Fruit fly (Drosophila melanogaster) whole organism, embryonic: ENCODE measurements around the gene Grasp65.
A peak's percentile ranks its signal among the peaks of the same experiment; 100 is the strongest.

Source experiments
- ATbp ChIP-seq: fragments of 200-800 bp; sonication (Bioruptor generic); optimal IDR thresholded peaks from 2 replicates; lab custom pipeline; 2017; ENCODE audit warnings: missing biosample characterization, mild to moderate bottlenecking, missing genetic modification characterization, missing genetic modification reagents
- Aef1 ChIP-seq: fragments of 200-800 bp; sonication (Bioruptor generic); IDR thresholded peaks from 3 replicates; pipeline ENCODE4 v1.3.6; 2022; ENCODE audit warnings: missing biosample characterization, missing genetic modification characterization
- Bdp1 ChIP-seq: fragments of 200-800 bp; sonication (Bioruptor generic); optimal IDR thresholded peaks from 3 replicates; lab custom pipeline; 2016; ENCODE audit warnings: missing biosample characterization, missing genetic modification characterization
- CG10274 ChIP-seq: fragments of 200-800 bp; sonication (Bioruptor generic); optimal IDR thresholded peaks from 3 replicates; lab custom pipeline; 2017; ENCODE audit warnings: missing biosample characterization, mild to moderate bottlenecking, missing genetic modification characterization
- CG10462 ChIP-seq: fragments of 200-800 bp; sonication (Bioruptor generic); optimal IDR thresholded peaks from 2 replicates; lab custom pipeline; 2016; ENCODE audit warnings: missing biosample characterization, missing genetic modification characterization
- CG10565 ChIP-seq: fragments of 200-800 bp; sonication (Bioruptor generic); optimal IDR thresholded peaks from 3 replicates; lab custom pipeline; 2016; ENCODE audit warnings: missing biosample characterization, mild to moderate bottlenecking, missing genetic modification characterization
- CG11247 ChIP-seq: fragments of 200-800 bp; sonication (Bioruptor generic); IDR thresholded peaks from 2 replicates; pipeline ENCODE4 v1.3.6; 2022; ENCODE audit warnings: missing biosample characterization, missing genetic modification characterization
- CG12744 ChIP-seq: fragments of 200-800 bp; sonication (Bioruptor generic); optimal IDR thresholded peaks from 2 replicates; lab custom pipeline; 2016; ENCODE audit warnings: missing biosample characterization, missing genetic modification characterization
- CG13287 ChIP-seq: fragments of 200-800 bp; sonication (Bioruptor generic); IDR thresholded peaks from 2 replicates; pipeline ENCODE4 v1.3.6; 2022; ENCODE audit warnings: missing biosample characterization, missing genetic modification characterization; ENCODE audit not compliant: partially characterized antibody
- CG13424 ChIP-seq: fragments of 200-800 bp; sonication (Bioruptor generic); optimal IDR thresholded peaks from 2 replicates; lab custom pipeline; 2019; ENCODE audit warnings: missing biosample characterization, mild to moderate bottlenecking, missing genetic modification characterization, moderate library complexity
- CG14014 ChIP-seq: fragments of 200-800 bp; sonication (Bioruptor generic); IDR thresholded peaks from 2 replicates; pipeline ENCODE4 v1.3.6; 2022; ENCODE audit warnings: missing biosample characterization, missing genetic modification characterization
- CG15073 ChIP-seq: fragments of 200-800 bp; sonication (Bioruptor generic); optimal IDR thresholded peaks from 2 replicates; lab custom pipeline; 2016; ENCODE audit warnings: missing biosample characterization, missing genetic modification characterization
- CG18011 ChIP-seq: fragments of 200-800 bp; sonication (Bioruptor generic); optimal IDR thresholded peaks from 2 replicates; lab custom pipeline; 2017; ENCODE audit warnings: missing biosample characterization, missing genetic modification characterization, mild to moderate bottlenecking, moderate library complexity, missing genotype
- CG30403 ChIP-seq: fragments of 200-800 bp; sonication (Bioruptor generic); optimal IDR thresholded peaks from 3 replicates; lab custom pipeline; 2016; ENCODE audit warnings: missing biosample characterization, missing genetic modification characterization
- CG31441 ChIP-seq: fragments of 200-800 bp; sonication (Bioruptor generic); IDR thresholded peaks from 2 replicates; pipeline ENCODE4 v1.3.6; 2022; ENCODE audit warnings: missing biosample characterization, missing genetic modification characterization
- CG33213 ChIP-seq: fragments of 200-800 bp; sonication (Bioruptor generic); optimal IDR thresholded peaks from 3 replicates; lab custom pipeline; 2016; ENCODE audit warnings: missing biosample characterization, missing genetic modification characterization
- CG4730 ChIP-seq: fragments of 200-800 bp; sonication (Bioruptor generic); IDR thresholded peaks from 2 replicates; pipeline ENCODE4 v1.3.6; 2022; ENCODE audit warnings: missing biosample characterization, missing genetic modification characterization
- CG6175 ChIP-seq: fragments of 200-800 bp; sonication (Bioruptor generic); IDR thresholded peaks from 3 replicates; pipeline ENCODE4 v1.3.6; 2022; ENCODE audit warnings: missing biosample characterization, missing genetic modification characterization
- CG6254 ChIP-seq: fragments of 200-800 bp; sonication (Bioruptor generic); optimal IDR thresholded peaks from 3 replicates; lab custom pipeline; 2017; ENCODE audit warnings: mild to moderate bottlenecking, missing biosample characterization, missing genetic modification reagents, missing genetic modification characterization
- CG6689 ChIP-seq: fragments of 200-800 bp; sonication (Bioruptor generic); IDR thresholded peaks from 2 replicates; pipeline ENCODE4 v1.3.6; 2022; ENCODE audit warnings: missing biosample characterization, missing genetic modification characterization
- CG7357 ChIP-seq: fragments of 200-800 bp; sonication (Bioruptor generic); IDR thresholded peaks from 3 replicates; pipeline ENCODE4 v1.3.6; 2022; ENCODE audit warnings: missing biosample characterization, missing genetic modification characterization
- CG8290 ChIP-seq, 3 experiments: fragments of 200-800 bp; sonication (Bioruptor generic); optimal IDR thresholded peaks; 2 replicates each; lab custom pipeline; 2016 to 2019; ENCODE audit warnings: missing biosample characterization in 3 of 3, missing genetic modification characterization in 3 of 3, mild to moderate bottlenecking in 2 of 3, moderate library complexity in 1 of 3
- CG9727 ChIP-seq: fragments of 200-800 bp; sonication (Bioruptor generic); optimal IDR thresholded peaks from 3 replicates; lab custom pipeline; 2017; ENCODE audit warnings: missing biosample characterization, mild to moderate bottlenecking, missing genetic modification characterization
- CG9797 ChIP-seq: fragments of 200-800 bp; sonication (Bioruptor generic); optimal IDR thresholded peaks from 3 replicates; lab custom pipeline; 2018; ENCODE audit warnings: missing biosample characterization, mild to moderate bottlenecking, missing genetic modification characterization
- CTCF ChIP-seq: fragments of 200-800 bp; sonication (Bioruptor generic); optimal IDR thresholded peaks from 2 replicates; lab custom pipeline; 2017; ENCODE audit warnings: missing biosample characterization, mild to moderate bottlenecking, missing genetic modification characterization, moderate library complexity
- Doc3 ChIP-seq: fragments of 200-800 bp; sonication (Bioruptor generic); IDR thresholded peaks from 3 replicates; pipeline ENCODE4 v1.3.6; 2022; ENCODE audit warnings: missing biosample characterization, missing genetic modification characterization; ENCODE audit not compliant: partially characterized antibody
- Drgx ChIP-seq: fragments of 200-800 bp; sonication (Bioruptor generic); IDR thresholded peaks from 2 replicates; pipeline ENCODE4 v1.3.6; 2022; ENCODE audit warnings: missing biosample characterization, missing genetic modification characterization
- E2f2 ChIP-seq: fragments of 200-800 bp; sonication (Bioruptor generic); IDR thresholded peaks from 2 replicates; pipeline ENCODE4 v1.3.6; 2022; ENCODE audit warnings: missing biosample characterization, missing genetic modification characterization
- Gsc ChIP-seq: fragments of 200-800 bp; sonication (Bioruptor generic); IDR thresholded peaks from 2 replicates; pipeline ENCODE4 v1.3.6; 2022; ENCODE audit warnings: missing biosample characterization, missing genetic modification characterization
- Hr3 ChIP-seq: fragments of 200-800 bp; sonication (Bioruptor generic); optimal IDR thresholded peaks from 3 replicates; lab custom pipeline; 2016; ENCODE audit warnings: missing biosample characterization, missing genetic modification characterization
- Jarid2 ChIP-seq: fragments of 200-800 bp; sonication (Bioruptor generic); optimal IDR thresholded peaks from 3 replicates; lab custom pipeline; 2017; ENCODE audit warnings: mild to moderate bottlenecking, missing biosample characterization, missing genetic modification reagents, missing genetic modification characterization
- Med ChIP-seq: fragments of 200-800 bp; sonication (Bioruptor generic); peaks from one replicate; lab custom pipeline; 2016; ENCODE audit warnings: missing biosample characterization, missing genetic modification characterization, mild to moderate bottlenecking, inconsistent platforms, moderate library complexity
- NfI ChIP-seq: fragments of 200-800 bp; sonication (Bioruptor generic); optimal IDR thresholded peaks from 3 replicates; lab custom pipeline; 2018; ENCODE audit warnings: missing biosample characterization, mild to moderate bottlenecking, missing genetic modification characterization, moderate library complexity
- Ssrp ChIP-seq: fragments of 200-800 bp; sonication (Bioruptor generic); optimal IDR thresholded peaks from 2 replicates; lab custom pipeline; 2018; ENCODE audit warnings: missing biosample characterization, mild to moderate bottlenecking, missing genetic modification characterization, moderate library complexity
- YL-1 ChIP-seq: fragments of 200-800 bp; sonication (Bioruptor generic); optimal IDR thresholded peaks from 3 replicates; lab custom pipeline; 2017; ENCODE audit warnings: missing biosample characterization, mild to moderate bottlenecking, missing genetic modification characterization
- ab ChIP-seq: fragments of 200-800 bp; sonication (Bioruptor generic); optimal IDR thresholded peaks from 2 replicates; lab custom pipeline; 2016; ENCODE audit warnings: missing biosample characterization, missing genetic modification characterization
- aop ChIP-seq: fragments of 200-800 bp; sonication (Bioruptor generic); IDR thresholded peaks from 2 replicates; pipeline ENCODE4 v1.3.6; 2022; ENCODE audit warnings: missing biosample characterization, missing genetic modification characterization
- ato ChIP-seq: fragments of 200-800 bp; sonication (Bioruptor generic); IDR thresholded peaks from 2 replicates; pipeline ENCODE4 v1.3.6; 2022; ENCODE audit warnings: missing biosample characterization, missing genetic modification characterization; ENCODE audit not compliant: partially characterized antibody
- bbx ChIP-seq: fragments of 200-800 bp; sonication (Bioruptor generic); IDR thresholded peaks from 2 replicates; pipeline ENCODE4 v1.3.6; 2022; ENCODE audit warnings: missing biosample characterization, missing genetic modification characterization; ENCODE audit not compliant: partially characterized antibody
- bcd ChIP-seq: fragments of 200-800 bp; sonication (Bioruptor generic); optimal IDR thresholded peaks from 2 replicates; lab custom pipeline; 2017; ENCODE audit warnings: missing biosample characterization, mild to moderate bottlenecking, missing genetic modification characterization
- da ChIP-seq: fragments of 200-800 bp; sonication (Bioruptor generic); optimal IDR thresholded peaks from 2 replicates; lab custom pipeline; 2016; ENCODE audit warnings: missing biosample characterization, missing genetic modification characterization
- dpn ChIP-seq, 2 experiments: fragments of 200-800 bp; sonication (Bioruptor generic); optimal IDR thresholded peaks; 3 replicates each; lab custom pipeline; 2016; ENCODE audit warnings: missing biosample characterization in 2 of 2, missing genetic modification characterization in 2 of 2
- dysf ChIP-seq: fragments of 200-800 bp; sonication (Bioruptor generic); IDR thresholded peaks from 3 replicates; pipeline ENCODE4 v1.3.6; 2022; ENCODE audit warnings: missing biosample characterization, missing genetic modification characterization
- ems ChIP-seq: fragments of 200-800 bp; sonication (Bioruptor generic); optimal IDR thresholded peaks from 3 replicates; lab custom pipeline; 2016; ENCODE audit warnings: missing biosample characterization, missing genetic modification characterization
- fd96Cb ChIP-seq: fragments of 200-800 bp; sonication (Bioruptor generic); optimal IDR thresholded peaks from 2 replicates; lab custom pipeline; 2018; ENCODE audit warnings: missing biosample characterization, mild to moderate bottlenecking, missing genetic modification characterization, moderate library complexity
- fu2 ChIP-seq: fragments of 200-800 bp; sonication (Bioruptor generic); optimal IDR thresholded peaks from 2 replicates; lab custom pipeline; 2016; ENCODE audit warnings: missing biosample characterization, missing genetic modification characterization
- klu ChIP-seq: fragments of 200-800 bp; sonication (Bioruptor generic); IDR thresholded peaks from 2 replicates; pipeline ENCODE4 v1.3.6; 2022; ENCODE audit warnings: missing biosample characterization, missing genetic modification characterization
- odd ChIP-seq: fragments of 200-800 bp; sonication (Bioruptor generic); optimal IDR thresholded peaks from 2 replicates; lab custom pipeline; 2017; ENCODE audit warnings: missing biosample characterization, mild to moderate bottlenecking, missing genetic modification characterization
- schlank ChIP-seq: fragments of 200-800 bp; sonication (Bioruptor generic); optimal IDR thresholded peaks from 2 replicates; lab custom pipeline; 2018; ENCODE audit warnings: missing biosample characterization, mild to moderate bottlenecking, missing genetic modification characterization
- seq ChIP-seq: fragments of 200-800 bp; sonication (Bioruptor generic); IDR thresholded peaks from 2 replicates; pipeline ENCODE4 v1.3.6; 2022; ENCODE audit warnings: missing biosample characterization, missing genetic modification characterization
- sqz ChIP-seq: fragments of 200-800 bp; sonication (Bioruptor generic); optimal IDR thresholded peaks from 3 replicates; lab custom pipeline; 2018; ENCODE audit warnings: missing biosample characterization, mild to moderate bottlenecking, missing genetic modification characterization
- tio ChIP-seq: fragments of 200-800 bp; sonication (Bioruptor generic); optimal IDR thresholded peaks from 2 replicates; lab custom pipeline; 2017; ENCODE audit warnings: missing biosample characterization, missing genetic modification characterization, inconsistent platforms

Gene Grasp65

DNA sequence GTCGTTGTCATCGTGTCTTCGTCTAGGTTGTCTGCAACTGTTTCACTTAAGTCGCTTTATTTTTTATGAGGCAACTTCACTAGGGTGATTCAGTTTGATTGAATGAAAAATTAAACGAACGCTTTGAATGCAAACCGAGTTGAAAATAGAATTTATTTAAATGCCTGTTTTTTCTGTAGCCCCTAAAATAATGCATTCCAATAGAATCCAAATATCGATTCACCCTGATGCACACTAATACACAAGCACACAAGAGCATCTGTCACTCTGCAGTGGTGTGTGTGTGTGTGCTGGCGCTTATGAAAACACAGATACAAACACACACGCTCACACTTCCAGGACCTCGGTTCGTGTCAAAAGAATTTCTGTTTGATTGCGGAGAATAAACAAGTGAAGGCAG lies 37.1 kb downstream of the Grasp65 start (continued):
- TF ChIP-seq CG12744 (GFP tag; lab: Kevin White, UChicago) (no peak), aop (GFP tag; lab: Robert Waterston, UW) (no peak), CG4730 (GFP tag; lab: Robert Waterston, UW) (no peak), bcd (GFP tag; lab: Kevin White, UChicago) (no peak), tio (GFP tag; lab: Kevin White, UChicago) (no peak), da (GFP tag; lab: Kevin White, UChicago) (no peak), CG10565 (GFP tag; lab: Kevin White, UChicago) (no peak), YL-1 (no peak), klu (GFP tag; lab: Robert Waterston, UW) (no peak), CG33213 (GFP tag; lab: Kevin White, UChicago) (no peak), E2f2 (GFP tag; lab: Robert Waterston, UW) (no peak), Drgx (GFP tag; lab: Robert Waterston, UW) (no peak), Ssrp (tag; lab: Kevin White, UChicago) (no peak), Med (GFP tag; lab: Kevin White, UChicago) (peak; percentile 84), CG6689 (GFP tag; lab: Robert Waterston, UW) (no peak), ems (GFP tag; lab: Kevin White, UChicago) (no peak), Bdp1 (GFP tag; lab: Kevin White, UChicago) (no peak), dysf (GFP tag; lab: Robert Waterston, UW) (no peak), CG11247 (GFP tag; lab: Robert Waterston, UW) (no peak), Aef1 (GFP tag; lab: Robert Waterston, UW) (no peak), fu2 (GFP tag; lab: Kevin White, UChicago) (no peak), CTCF (GFP tag; lab: Kevin White, UChicago) (no peak), CG7357 (no peak), bbx (GFP tag; lab: Robert Waterston, UW) (no peak), fd96Cb (no peak), ato (no peak), CG9797 (no peak), CG6254 (GFP tag; lab: Kevin White, UChicago) (no peak), CG9727 (GFP tag; lab: Kevin White, UChicago) (no peak), CG13424 (tag; lab: Kevin White, UChicago) (peak; percentile 46), CG6175 (no peak), Doc3 (GFP tag; lab: Robert Waterston, UW) (no peak), CG14014 (GFP tag; lab: Robert Waterston, UW) (no peak; the same call in 1 of the 2 replicates), CG10462 (GFP tag; lab: Kevin White, UChicago) (no peak), ATbp (GFP tag; lab: Kevin White, UChicago) (no peak), CG31441 (GFP tag; lab: Robert Waterston, UW) (no peak), CG13287 (GFP tag; lab: Robert Waterston, UW) (no peak), schlank (tag; lab: Kevin White, UChicago) (peak; percentile 20), odd (peak; percentile 5), dpn (GFP tag; optimal IDR thresholded peaks at IDR 0.05; lab: Kevin White, UChicago) (peak in 1 of 2 experiments; percentile 2), CG15073 (no peak), Hr3 (GFP tag; lab: Kevin White, UChicago) (no peak), NfI (GFP tag; lab: Kevin White, UChicago) (peak; percentile 50), Jarid2 (no peak), CG30403 (no peak), CG18011 (GFP tag; lab: Kevin White, UChicago) (no peak), CG10274 (GFP tag; lab: Kevin White, UChicago) (no peak), sqz (GFP tag; lab: Kevin White, UChicago) (no peak), ab (GFP tag; lab: Kevin White, UChicago) (no peak), Gsc (no peak), CG8290 (GFP tag; optimal IDR thresholded peaks at IDR 0.05; lab: Kevin White, UChicago) (no peak), CG8290 (tag; optimal IDR thresholded peaks at IDR 0.05; lab: Kevin White, UChicago) (peak in 1 of 2 experiments; percentile 52), seq (GFP tag; lab: Robert Waterston, UW) (no peak)
